Worm (Caenorhabditis elegans): ENCODE data around the gene slc-25A18.2.

Gene slc-25A18.2

DNA sequence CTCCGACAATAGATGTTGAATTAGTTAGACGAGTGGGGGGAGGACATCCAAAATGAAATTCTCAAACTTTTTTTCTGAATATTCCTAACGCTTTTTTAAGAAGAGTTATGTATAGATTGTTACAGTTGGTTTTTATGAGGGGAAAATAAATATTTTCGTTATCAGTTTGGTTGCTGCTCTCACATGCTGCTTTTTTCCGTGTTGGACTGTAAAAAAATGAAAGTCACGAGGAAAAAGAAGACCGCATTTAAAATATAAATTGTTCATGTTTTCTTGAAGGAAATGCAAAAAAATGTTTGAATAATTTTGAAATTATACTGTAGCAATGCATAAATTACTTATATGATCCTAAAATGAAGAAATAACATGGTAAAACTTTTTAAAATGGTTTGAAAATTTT is 46.0 kb downstream of the slc-25A18.2 start:
- TF ChIP-seq snpc-1.3 (tag; optimal IDR thresholded peaks at IDR 0.05; ENCODE audit: insufficient read depth) (no peak), nhr-80 (tag; optimal IDR thresholded peaks at IDR 0.05) (peak; percentile 25), attf-3 (GFP tag; conservative IDR thresholded peaks at IDR 0.05) (0 out of 2 replicates have a peak, but pooled peaks have one; percentile 20)

DNA sequence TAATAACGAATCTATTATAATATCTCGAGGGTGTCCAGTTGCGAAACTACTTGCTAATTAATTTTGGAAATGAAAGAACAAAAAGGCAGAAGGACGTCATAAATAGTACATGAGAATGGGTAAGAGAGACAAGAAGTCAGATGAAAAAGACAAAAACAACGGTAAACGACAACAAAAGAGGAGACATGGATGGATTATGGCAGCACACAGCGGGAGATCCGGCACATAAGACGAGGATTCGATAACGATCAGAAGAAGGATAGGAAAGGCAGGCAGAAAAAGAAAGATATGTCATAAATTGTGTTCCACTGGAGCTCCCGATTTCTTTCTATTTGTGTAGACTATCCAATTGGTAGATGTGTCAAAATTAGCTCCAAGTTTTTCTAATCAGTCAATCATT is 46.8 kb downstream of the slc-25A18.2 start:
- no peak for TF ChIP-seq Y67H2A.10 (GFP tag; conservative IDR thresholded peaks at IDR 0.05)
- TF ChIP-seq attf-5 (GFP tag; optimal IDR thresholded peaks at IDR 0.05) = no peak
- TF ChIP-seq dpl-1 (GFP tag; optimal IDR thresholded peaks at IDR 0.05) = no peak
- TF ChIP-seq Y79H2A.3 (GFP tag; conservative IDR thresholded peaks at IDR 0.05) = no peak
- TF ChIP-seq lin-54 (GFP tag; optimal IDR thresholded peaks at IDR 0.05) = no peak
- TF ChIP-seq hlh-12 (tag; optimal IDR thresholded peaks at IDR 0.05) = no peak
- no peak for TF ChIP-seq gei-17 (GFP tag; optimal IDR thresholded peaks at IDR 0.05)
- no peak for TF ChIP-seq ama-1 (optimal IDR thresholded peaks at IDR 0.05)
- no peak for TF ChIP-seq ama-1 (GFP tag; optimal IDR thresholded peaks at IDR 0.05)
- TF ChIP-seq egrh-3 (GFP tag; IDR thresholded peaks at IDR 0.05) = no peak
- TF ChIP-seq ceh-79 (tag; optimal IDR thresholded peaks at IDR 0.05) = no peak
- TF ChIP-seq let-607 (tag; optimal IDR thresholded peaks at IDR 0.05) = no peak
- TF ChIP-seq ceh-40 (GFP tag; IDR thresholded peaks at IDR 0.05) = no peak
- TF ChIP-seq egl-44 (GFP tag; IDR thresholded peaks at IDR 0.05) = no peak
- no peak for TF ChIP-seq lsl-1 (GFP tag; optimal IDR thresholded peaks at IDR 0.05)
- TF ChIP-seq lag-1 (GFP tag; IDR thresholded peaks at IDR 0.05) = no peak
- no peak for TF ChIP-seq lin-40 (tag; optimal IDR thresholded peaks at IDR 0.05)
- TF ChIP-seq lin-35 (GFP tag; optimal IDR thresholded peaks at IDR 0.05) = no peak

DNA sequence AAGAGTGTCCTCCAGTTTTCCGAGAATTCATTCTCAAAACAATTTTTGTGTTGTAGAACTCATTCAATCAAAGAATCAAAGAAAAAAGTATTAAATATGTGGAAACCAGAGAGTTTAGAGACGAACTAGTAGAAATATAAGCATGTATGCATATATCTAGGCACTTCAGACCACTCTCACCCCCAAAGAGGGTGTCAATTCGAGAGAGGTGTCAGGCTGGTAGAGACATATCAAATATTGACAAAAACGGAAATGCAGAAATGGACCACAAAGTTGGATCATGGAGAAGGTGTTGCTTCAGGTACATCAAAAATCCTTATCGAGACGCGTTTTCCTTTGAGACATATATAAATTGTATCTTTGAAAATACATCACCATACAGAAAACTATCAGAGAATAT is 48.9 kb downstream of the slc-25A18.2 start:
- TF ChIP-seq cebp-1 (GFP tag; IDR thresholded peaks at IDR 0.05) (no peak), cebp-1 (tag; optimal IDR thresholded peaks at IDR 0.05) (no peak), madf-3 (GFP tag; IDR thresholded peaks at IDR 0.05) (no peak), efl-1 (GFP tag; optimal IDR thresholded peaks at IDR 0.05) (no peak), Y56A3A.18 (GFP tag; IDR thresholded peaks at IDR 0.05) (no peak), madf-8 (GFP tag; conservative IDR thresholded peaks at IDR 0.05) (no peak), T07F8.4 (tag; optimal IDR thresholded peaks at IDR 0.05) (no peak), hsf-1 (GFP tag; IDR thresholded peaks at IDR 0.05) (no peak), hmg-20 (GFP tag; IDR thresholded peaks at IDR 0.05) (no peak), nfya-1 (tag; optimal IDR thresholded peaks at IDR 0.05; ENCODE audit: borderline replicate concordance, insufficient read depth) (no peak), ztf-3 (GFP tag; optimal IDR thresholded peaks at IDR 0.05) (no peak)

All from whole organism, young adult.